Fruit fly (Drosophila melanogaster): Measurements from ENCODE around the gene CG13693.
A peak's percentile ranks its signal among the peaks of the same experiment; 100 is the strongest.

Gene CG13693

dm6 chr2L:277122-277671 lies 44.9 kb downstream of the CG13693 start, which contains the start of gene smo (continued):
- TF ChIP-seq CG12236 (GFP tag; optimal IDR thresholded peaks at IDR 0.05) (no peak), HLH54F (GFP tag; optimal IDR thresholded peaks at IDR 0.05) (peak; percentile 65), hbn (GFP tag; IDR thresholded peaks at IDR 0.05; ENCODE audit: partially characterized antibody) (peak; percentile 79), HLHmδ (GFP tag; optimal IDR thresholded peaks at IDR 0.05) (no peak), CG42726 (GFP tag; IDR thresholded peaks at IDR 0.05; ENCODE audit: partially characterized antibody) (peak; percentile 89), CG7271 (tag; optimal IDR thresholded peaks at IDR 0.05) (peak; percentile 16), pnt (GFP tag; optimal IDR thresholded peaks at IDR 0.05) (peak; percentile 22), CG11093 (GFP tag; IDR thresholded peaks at IDR 0.05) (no peak), Sin3A (optimal IDR thresholded peaks at IDR 0.05) (peak; percentile 100), Lim3 (GFP tag; IDR thresholded peaks at IDR 0.05) (no peak), Mes4 (GFP tag; optimal IDR thresholded peaks at IDR 0.05) (peak; percentile 29), CG17912 (GFP tag; optimal IDR thresholded peaks at IDR 0.05) (no peak), ind (GFP tag; optimal IDR thresholded peaks at IDR 0.05) (peak; percentile 26), CG1832 (GFP tag; optimal IDR thresholded peaks at IDR 0.05) (no peak), CG11085 (GFP tag; IDR thresholded peaks at IDR 0.05) (no peak), luna (GFP tag; optimal IDR thresholded peaks at IDR 0.05) (peak; percentile 16), HHEX (GFP tag; optimal IDR thresholded peaks at IDR 0.05) (no peak), CG11247 (GFP tag; IDR thresholded peaks at IDR 0.05) (no peak), sug (tag; optimal IDR thresholded peaks at IDR 0.05) (peak; percentile 35), CG30020 (tag; optimal IDR thresholded peaks at IDR 0.05) (peak; percentile 52), Nf-YB (GFP tag; optimal IDR thresholded peaks at IDR 0.05) (no peak), CG12104 (GFP tag; optimal IDR thresholded peaks at IDR 0.05) (no peak), Tbp (GFP tag; optimal IDR thresholded peaks at IDR 0.05) (no peak), CG12659 (GFP tag; optimal IDR thresholded peaks at IDR 0.05) (peak; percentile 88), crc (GFP tag; optimal IDR thresholded peaks at IDR 0.05) (no peak), Hand (GFP tag; optimal IDR thresholded peaks at IDR 0.05) (no peak), CG9727 (GFP tag; optimal IDR thresholded peaks at IDR 0.05) (peak; percentile 47), usp (GFP tag; optimal IDR thresholded peaks at IDR 0.05) (no peak), CG1602 (GFP tag; optimal IDR thresholded peaks at IDR 0.05) (peak; percentile 10), CG7839 (tag; optimal IDR thresholded peaks at IDR 0.05) (no peak), danr (GFP tag; IDR thresholded peaks at IDR 0.05) (no peak), Antp (GFP tag; optimal IDR thresholded peaks at IDR 0.05) (peak; percentile 30), hb (GFP tag; IDR thresholded peaks at IDR 0.05; ENCODE audit: partially characterized antibody) (peak; percentile 89), CG15073 (GFP tag; optimal IDR thresholded peaks at IDR 0.05) (no peak), zfh1 (GFP tag; IDR thresholded peaks at IDR 0.05) (0 out of 3 replicates have a peak, but pooled peaks have one; percentile 11), CG9876 (GFP tag; optimal IDR thresholded peaks at IDR 0.05) (peak; percentile 29), CG10431 (GFP tag; optimal IDR thresholded peaks at IDR 0.05) (no peak), E2f1 (GFP tag; IDR thresholded peaks at IDR 0.05) (no peak), CG7928 (GFP tag; optimal IDR thresholded peaks at IDR 0.05) (peak; percentile 7), Doc3 (GFP tag; IDR thresholded peaks at IDR 0.05; ENCODE audit: partially characterized antibody) (peak; percentile 75), gsb (GFP tag; IDR thresholded peaks at IDR 0.05) (no peak), pzg (GFP tag; optimal IDR thresholded peaks at IDR 0.05) (peak; percentile 96), grau (tag; optimal IDR thresholded peaks at IDR 0.05) (peak; percentile 28), Kr (GFP tag; optimal IDR thresholded peaks at IDR 0.05) (no peak), tll (GFP tag; optimal IDR thresholded peaks at IDR 0.05) (peak in 1 of 2 experiments; percentile 33), ap (GFP tag; IDR thresholded peaks at IDR 0.05) (no peak), CrebB (tag; optimal IDR thresholded peaks at IDR 0.05) (peak; percentile 11), CG3407 (GFP tag; optimal IDR thresholded peaks at IDR 0.05) (no peak), Mad (GFP tag; optimal IDR thresholded peaks at IDR 0.05) (peak; percentile 51), CG3163 (GFP tag; optimal IDR thresholded peaks at IDR 0.05) (peak; percentile 40), CG31365 (tag; optimal IDR thresholded peaks at IDR 0.05) (no peak)

Data from whole organism, embryonic.